Fruit fly (Drosophila melanogaster) Kc167 (cell line): ENCODE measurements around the gene CG33252.

Experiments
- Myc ChIP-seq: fragments of >200 bp; optimal IDR thresholded peaks from 2 replicates; lab custom pipeline; 2017; ENCODE audit warnings: missing external identifiers
- Sin3A ChIP-seq: fragments of >200 bp; optimal IDR thresholded peaks from 2 replicates; lab custom pipeline; 2018; ENCODE audit warnings: missing external identifiers
- insv ChIP-seq: fragments of >200 bp; optimal IDR thresholded peaks from 3 replicates; lab custom pipeline; 2018; ENCODE audit warnings: missing external identifiers
- psq ChIP-seq: fragments of >200 bp; optimal IDR thresholded peaks from 2 replicates; lab custom pipeline; 2017; ENCODE audit warnings: missing external identifiers
- ttk ChIP-seq: sonication (Bioruptor generic); optimal IDR thresholded peaks from 2 replicates; lab custom pipeline; 2017; ENCODE audit warnings: missing external identifiers

DNA sequence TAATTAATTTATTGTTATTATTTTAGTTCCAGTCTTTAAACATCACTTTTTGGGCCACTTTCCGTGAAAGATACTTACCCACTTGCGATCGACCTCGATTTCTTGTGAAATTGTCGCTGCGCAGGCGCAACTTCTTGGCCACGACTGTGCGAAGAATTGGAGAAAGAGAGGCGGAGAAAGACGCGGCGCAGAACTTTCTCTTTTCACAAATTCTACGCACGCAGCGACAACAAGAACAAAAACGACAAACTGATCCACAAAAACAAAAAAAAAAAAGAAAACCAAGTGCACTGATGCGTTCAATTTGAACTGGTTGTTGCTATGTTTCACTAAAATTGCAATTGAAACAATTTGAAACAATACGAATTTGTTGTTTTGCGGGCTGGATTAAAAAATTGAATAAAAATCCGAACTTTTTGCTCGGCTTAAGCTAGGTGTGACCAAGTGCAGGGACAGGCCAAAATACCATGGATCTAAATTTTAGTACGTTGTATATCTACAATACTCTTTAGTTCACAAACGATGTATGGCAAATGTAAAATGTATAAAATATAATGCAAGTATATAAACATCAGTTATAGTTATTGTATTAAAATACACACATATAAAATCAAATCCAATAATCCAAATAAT lies 43.6 kb upstream of the CG33252 start, which contains the start of gene wus:
- TF ChIP-seq insv (lab: Kevin White, UChicago) (no peak), Myc (no peak), psq (no peak), ttk (lab: Kevin White, UChicago) (no peak), Sin3A (lab: Kevin White, UChicago) (no peak)
